Fruit fly (Drosophila melanogaster) ovary, adult (tissue): Measurements from ENCODE around the gene CG41284.
"Not testable (repeated sequence)": the region's sequence is repeated elsewhere in the genome, so short reads cannot be mapped to it uniquely, and the experiment has no call there.

Experiments
- CG17801 ChIP-seq: fragments of 200-800 bp; optimal IDR thresholded peaks from 2 replicates; lab custom pipeline; 2019; ENCODE audit warnings: missing biosample characterization, mild to moderate bottlenecking, missing genetic modification characterization, moderate library complexity; ENCODE audit not compliant: partially characterized antibody

Gene CG41284

DNA sequence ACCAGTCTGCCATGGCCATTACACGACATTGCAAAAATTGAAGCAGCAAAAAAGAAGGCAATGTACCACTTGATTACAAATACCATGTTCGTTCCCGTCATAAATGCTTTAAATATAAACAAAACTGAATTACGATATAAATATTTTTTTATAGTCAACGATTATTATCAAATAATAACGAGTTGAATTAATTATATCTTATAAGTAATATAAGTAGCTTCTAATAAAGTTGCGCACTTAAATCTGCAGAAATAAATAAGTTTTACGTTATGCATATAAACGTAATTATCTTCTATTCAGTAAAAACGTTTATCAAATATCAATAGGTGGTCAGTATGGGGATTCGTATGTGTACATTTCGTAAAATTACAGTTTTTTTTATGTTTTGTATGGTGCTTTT, at the start of gene CG41284:
TSS of gene CG41284 (minus strand) at position 101 of the 400 bp plus-strand sequence.
- TF ChIP-seq CG17801 (GFP tag; lab: Kevin White, UChicago) = not testable (repeated sequence)
